Worm (Caenorhabditis elegans) whole organism, late embryonic: Measurements from ENCODE around the gene fust-1.

Source experiments
- C08G9.2 ChIP-seq: sonication (generic microtip); optimal IDR thresholded peaks from 2 replicates; lab custom pipeline; 2016; ENCODE audit warnings: mild to moderate bottlenecking, missing genetic modification characterization, moderate library complexity, missing compliant biosample characterization
- C38D4.7 ChIP-seq: fragments of 200-800 bp; sonication (Bioruptor generic); optimal IDR thresholded peaks from 2 replicates; lab custom pipeline; 2018; ENCODE audit warnings: mild to moderate bottlenecking, missing genetic modification characterization, moderate library complexity, missing compliant biosample characterization
- F13H6.1 ChIP-seq: sonication (generic microtip); optimal IDR thresholded peaks from 2 replicates; lab custom pipeline; 2016; ENCODE audit warnings: missing genetic modification characterization, missing compliant biosample characterization
- T23F11.4 ChIP-seq: fragments of 200-800 bp; sonication (Bioruptor generic); optimal IDR thresholded peaks from 2 replicates; lab custom pipeline; 2018; ENCODE audit warnings: mild to moderate bottlenecking, missing genetic modification characterization, missing compliant biosample characterization
- Y22D7AL.16 ChIP-seq: sonication (generic microtip); optimal IDR thresholded peaks from 2 replicates; lab custom pipeline; 2016; ENCODE audit warnings: missing genetic modification characterization, missing compliant biosample characterization
- ahr-1 ChIP-seq: sonication (generic microtip); optimal IDR thresholded peaks from 2 replicates; lab custom pipeline; 2016; ENCODE audit warnings: missing genetic modification characterization, missing compliant biosample characterization
- ama-1 ChIP-seq: fragments of 150-350 bp; optimal IDR thresholded peaks from 2 replicates; lab custom pipeline; 2014
- ceh-14 ChIP-seq: sonication (generic microtip); optimal IDR thresholded peaks from 2 replicates; lab custom pipeline; 2016; ENCODE audit warnings: missing genotype, missing genetic modification characterization, missing compliant biosample characterization
- ceh-18 ChIP-seq: sonication (generic microtip); optimal IDR thresholded peaks from 2 replicates; lab custom pipeline; 2016; ENCODE audit warnings: missing genetic modification characterization, missing compliant biosample characterization
- ceh-19 ChIP-seq: fragments of 200-800 bp; sonication (Bioruptor generic); optimal IDR thresholded peaks from 2 replicates; lab custom pipeline; 2018; ENCODE audit warnings: mild to moderate bottlenecking, missing genetic modification characterization, missing compliant biosample characterization
- ceh-22 ChIP-seq: sonication (generic microtip); optimal IDR thresholded peaks from 2 replicates; lab custom pipeline; 2017; ENCODE audit warnings: missing biosample characterization, missing genetic modification characterization
- ceh-24 ChIP-seq: sonication (generic microtip); optimal IDR thresholded peaks from 2 replicates; lab custom pipeline; 2016; ENCODE audit warnings: mild to moderate bottlenecking, missing genetic modification characterization, missing compliant biosample characterization
- ceh-31 ChIP-seq: sonication (generic microtip); optimal IDR thresholded peaks from 2 replicates; lab custom pipeline; 2016; ENCODE audit warnings: missing genetic modification characterization, missing compliant biosample characterization
- ceh-45 ChIP-seq: fragments of 200-800 bp; sonication (Bioruptor generic); IDR thresholded peaks from 2 replicates; pipeline ENCODE4 v1.3.6; 2022; ENCODE audit warnings: missing genetic modification reagents, missing genetic modification characterization, missing compliant biosample characterization
- ceh-6 ChIP-seq: fragments of 200-800 bp; sonication (Bioruptor generic); optimal IDR thresholded peaks from 2 replicates; lab custom pipeline; 2018; ENCODE audit warnings: mild to moderate bottlenecking, missing genetic modification characterization, missing compliant biosample characterization
- dmd-4 ChIP-seq: sonication (generic microtip); optimal IDR thresholded peaks from 2 replicates; lab custom pipeline; 2016; ENCODE audit warnings: borderline replicate concordance, missing genetic modification characterization, missing compliant biosample characterization
- dve-1 ChIP-seq: sonication (generic microtip); optimal IDR thresholded peaks from 2 replicates; lab custom pipeline; 2017; ENCODE audit warnings: antibody characterized with exemption, mild to moderate bottlenecking, missing genetic modification characterization, missing compliant biosample characterization
- elt-2 ChIP-seq: sonication (generic microtip); optimal IDR thresholded peaks from 2 replicates; lab custom pipeline; 2016; ENCODE audit warnings: missing genetic modification reagents, missing genetic modification characterization, missing compliant biosample characterization
- elt-4 ChIP-seq: sonication (generic microtip); optimal IDR thresholded peaks from 2 replicates; lab custom pipeline; 2016; ENCODE audit warnings: missing genetic modification characterization, missing compliant biosample characterization
- ets-4 ChIP-seq: sonication (generic microtip); optimal IDR thresholded peaks from 2 replicates; lab custom pipeline; 2016; ENCODE audit warnings: missing genetic modification characterization, missing compliant biosample characterization
- fax-1 ChIP-seq: sonication (generic microtip); optimal IDR thresholded peaks from 2 replicates; lab custom pipeline; 2016; ENCODE audit warnings: missing genotype, missing genetic modification characterization, missing compliant biosample characterization
- fkh-10 ChIP-seq: fragments of 150-350 bp; optimal IDR thresholded peaks from 2 replicates; lab custom pipeline; 2014; ENCODE audit warnings: missing biosample characterization, missing genetic modification reagents, missing genetic modification characterization
- fkh-6 ChIP-seq: sonication (generic microtip); optimal IDR thresholded peaks from 2 replicates; lab custom pipeline; 2016; ENCODE audit warnings: missing genetic modification characterization, missing compliant biosample characterization
- gmeb-2 ChIP-seq: sonication (generic microtip); optimal IDR thresholded peaks from 2 replicates; lab custom pipeline; 2016; ENCODE audit warnings: missing genetic modification characterization, inconsistent platforms, missing compliant biosample characterization
- hlh-13 ChIP-seq: fragments of 200-800 bp; sonication (Bioruptor generic); optimal IDR thresholded peaks from 2 replicates; lab custom pipeline; 2018; ENCODE audit warnings: mild to moderate bottlenecking, missing genetic modification characterization, missing compliant biosample characterization
- hlh-30 ChIP-seq: sonication (generic microtip); optimal IDR thresholded peaks from 2 replicates; lab custom pipeline; 2017; ENCODE audit warnings: antibody characterized with exemption, missing genetic modification characterization, missing compliant biosample characterization; ENCODE audit not compliant: insufficient read depth
- hlh-6 ChIP-seq: sonication (generic microtip); optimal IDR thresholded peaks from 2 replicates; lab custom pipeline; 2016; ENCODE audit warnings: missing genotype, missing genetic modification characterization, missing compliant biosample characterization
- hlh-8 ChIP-seq: sonication (generic microtip); optimal IDR thresholded peaks from 2 replicates; lab custom pipeline; 2016; ENCODE audit warnings: missing genotype, missing genetic modification characterization, missing compliant biosample characterization
- lim-6 ChIP-seq: sonication (generic microtip); optimal IDR thresholded peaks from 2 replicates; lab custom pipeline; 2016; ENCODE audit warnings: missing genetic modification characterization, missing compliant biosample characterization
- lin-11 ChIP-seq: fragments of 200-800 bp; sonication (Bioruptor generic); optimal IDR thresholded peaks from 2 replicates; lab custom pipeline; 2018; ENCODE audit warnings: mild to moderate bottlenecking, missing genetic modification characterization, missing compliant biosample characterization
- mec-3 ChIP-seq: sonication (generic microtip); optimal IDR thresholded peaks from 2 replicates; lab custom pipeline; 2016; ENCODE audit warnings: borderline replicate concordance, missing genetic modification characterization, missing compliant biosample characterization
- nhr-232 ChIP-seq: sonication (generic microtip); optimal IDR thresholded peaks from 2 replicates; lab custom pipeline; 2016; ENCODE audit warnings: missing genetic modification characterization, missing compliant biosample characterization
- npax-4 ChIP-seq: sonication (generic microtip); optimal IDR thresholded peaks from 2 replicates; lab custom pipeline; 2016; ENCODE audit warnings: missing genetic modification characterization, missing compliant biosample characterization
- pag-3 ChIP-seq: sonication (generic microtip); optimal IDR thresholded peaks from 2 replicates; lab custom pipeline; 2016; ENCODE audit warnings: missing compliant biosample characterization, missing genetic modification characterization, borderline replicate concordance
- pha-2 ChIP-seq: sonication (generic microtip); optimal IDR thresholded peaks from 2 replicates; lab custom pipeline; 2017; ENCODE audit warnings: mild to moderate bottlenecking, missing genetic modification characterization, missing compliant biosample characterization
- pha-4 ChIP-seq: fragments of 150-350 bp; optimal IDR thresholded peaks from 2 replicates; lab custom pipeline; 2018; ENCODE audit warnings: missing biosample characterization, missing genetic modification reagents, missing genetic modification characterization
- pqm-1 ChIP-seq: sonication (generic microtip); optimal IDR thresholded peaks from 2 replicates; lab custom pipeline; 2016; ENCODE audit warnings: missing genetic modification characterization, missing compliant biosample characterization
- pros-1 ChIP-seq: fragments of 150-350 bp; optimal IDR thresholded peaks from 2 replicates; lab custom pipeline; 2014; ENCODE audit warnings: missing biosample characterization, missing genetic modification reagents, missing genetic modification characterization
- ref-2 ChIP-seq: sonication (generic microtip); optimal IDR thresholded peaks from 2 replicates; lab custom pipeline; 2016; ENCODE audit warnings: missing genetic modification characterization, missing compliant biosample characterization
- rnt-1 ChIP-seq: sonication (generic microtip); optimal IDR thresholded peaks from 2 replicates; lab custom pipeline; 2016; ENCODE audit warnings: missing genetic modification characterization, missing compliant biosample characterization
- sdc-2 ChIP-seq: sonication (generic microtip); optimal IDR thresholded peaks from 2 replicates; lab custom pipeline; 2016; ENCODE audit warnings: missing genotype, missing genetic modification characterization, missing compliant biosample characterization
- sox-2 ChIP-seq: fragments of 200-800 bp; sonication (Bioruptor generic); IDR thresholded peaks from 2 replicates; pipeline ENCODE4 v1.3.6; 2022; ENCODE audit warnings: missing genetic modification reagents, missing genetic modification characterization, missing compliant biosample characterization
- syd-9 ChIP-seq: sonication (generic microtip); optimal IDR thresholded peaks from 2 replicates; lab custom pipeline; 2016; ENCODE audit warnings: mild to moderate bottlenecking, missing genetic modification characterization, moderate library complexity, missing compliant biosample characterization
- tbx-2 ChIP-seq: sonication (generic microtip); optimal IDR thresholded peaks from 2 replicates; lab custom pipeline; 2016; ENCODE audit warnings: missing genetic modification characterization, missing compliant biosample characterization
- tbx-7 ChIP-seq: sonication (generic microtip); optimal IDR thresholded peaks from 2 replicates; lab custom pipeline; 2016; ENCODE audit warnings: missing genotype, missing genetic modification characterization, missing compliant biosample characterization
- ttx-3 ChIP-seq: sonication (generic microtip); optimal IDR thresholded peaks from 2 replicates; lab custom pipeline; 2016; ENCODE audit warnings: missing genetic modification reagents, missing genetic modification characterization, missing compliant biosample characterization
- unc-3 ChIP-seq, 2 experiments: fragments of 200-800 bp in 1 of 2; sonication (Bioruptor generic) in 1 of 2; sonication (generic microtip) in 1 of 2; conservative IDR thresholded peaks in 1 of 2; optimal IDR thresholded peaks in 1 of 2; 2 replicates each; pipeline versions ENCODE4 v1.3.6 to Lab custom; 2016 to 2022; ENCODE audit warnings: missing compliant biosample characterization in 2 of 2, missing genetic modification characterization in 2 of 2, missing genetic modification reagents in 1 of 2
- unc-42 ChIP-seq: sonication (generic microtip); optimal IDR thresholded peaks from 2 replicates; lab custom pipeline; 2016; ENCODE audit warnings: missing genotype, missing genetic modification characterization, missing compliant biosample characterization
- unc-55 ChIP-seq: sonication (generic microtip); optimal IDR thresholded peaks from 2 replicates; lab custom pipeline; 2017; ENCODE audit warnings: missing biosample characterization, missing genetic modification reagents, missing genetic modification characterization
- unc-86 ChIP-seq: sonication (generic microtip); optimal IDR thresholded peaks from 2 replicates; lab custom pipeline; 2016; ENCODE audit warnings: missing genetic modification characterization, missing compliant biosample characterization
- zip-5 ChIP-seq: sonication (generic microtip); optimal IDR thresholded peaks from 2 replicates; lab custom pipeline; 2016; ENCODE audit warnings: missing genetic modification characterization, missing compliant biosample characterization
- ztf-16 ChIP-seq: sonication (generic microtip); optimal IDR thresholded peaks from 2 replicates; lab custom pipeline; 2017; ENCODE audit warnings: missing genetic modification characterization, missing compliant biosample characterization

Gene fust-1

ce11 chrII:7200051-7200599 lies 47.7 kb downstream of the fust-1 start, which contains the start of gene pcrg-1:
Gene pcrg-1, plus strand, starts transcription at chrII:7200549.
- TF ChIP-seq hlh-8 (tag; lab: Kevin White, UChicago) (peak; percentile 44), dve-1 (tag; lab: Kevin White, UChicago) (peak; percentile 88), pros-1 (tag; lab: Kevin White, UChicago) (no peak), ama-1 (lab: Kevin White, UChicago) (no peak), unc-86 (tag; lab: Kevin White, UChicago) (peak; percentile 75), C38D4.7 (GFP tag; lab: Kevin White, UChicago) (peak; percentile 87), rnt-1 (peak; percentile 87), sdc-2 (tag; lab: Kevin White, UChicago) (peak; percentile 69), ceh-31 (tag; lab: Kevin White, UChicago) (peak; percentile 71), fkh-10 (GFP tag; lab: Kevin White, UChicago) (no peak), syd-9 (tag; lab: Kevin White, UChicago) (peak; percentile 74), gmeb-2 (tag; lab: Kevin White, UChicago) (peak; percentile 78), lim-6 (tag; lab: Kevin White, UChicago) (peak; percentile 90), ceh-22 (tag; lab: Kevin White, UChicago) (no peak), elt-4 (tag; lab: Kevin White, UChicago) (no peak), tbx-2 (tag; lab: Kevin White, UChicago) (peak; percentile 85), ref-2 (tag; lab: Kevin White, UChicago) (peak; percentile 77), ceh-24 (tag; lab: Kevin White, UChicago) (peak; percentile 74), fax-1 (tag; lab: Kevin White, UChicago) (peak; percentile 75), hlh-30 (tag; lab: Kevin White, UChicago) (peak; percentile 73), unc-3 (GFP tag; conservative IDR thresholded peaks at IDR 0.05; lab: Robert Waterston, UW) (peak; percentile 90), unc-3 (tag; optimal IDR thresholded peaks at IDR 0.05; lab: Kevin White, UChicago) (peak; percentile 66), F13H6.1 (peak; percentile 89), pha-2 (tag; lab: Kevin White, UChicago) (peak; percentile 78), npax-4 (tag; lab: Kevin White, UChicago) (peak; percentile 84), elt-2 (tag; lab: Kevin White, UChicago) (peak; percentile 90), nhr-232 (tag; lab: Kevin White, UChicago) (peak; percentile 73), T23F11.4 (GFP tag; lab: Kevin White, UChicago) (peak; percentile 88), ceh-45 (peak; percentile 84), ttx-3 (tag; lab: Kevin White, UChicago) (peak; percentile 77), sox-2 (GFP tag; lab: Robert Waterston, UW) (peak; percentile 87), ceh-18 (tag; lab: Kevin White, UChicago) (peak; percentile 76), hlh-13 (GFP tag; lab: Kevin White, UChicago) (peak; percentile 92), dmd-4 (tag; lab: Kevin White, UChicago) (peak; percentile 79), ahr-1 (tag; lab: Kevin White, UChicago) (peak; percentile 83), ceh-14 (tag; lab: Kevin White, UChicago) (peak; percentile 91), pag-3 (tag; lab: Kevin White, UChicago) (peak; percentile 8), unc-42 (tag; lab: Kevin White, UChicago) (peak; percentile 35), ets-4 (tag; lab: Kevin White, UChicago) (peak; percentile 52), C08G9.2 (peak; percentile 76), ceh-19 (GFP tag; lab: Kevin White, UChicago) (peak; percentile 90), tbx-7 (peak; percentile 71), zip-5 (tag; lab: Kevin White, UChicago) (peak; percentile 45), ztf-16 (tag; lab: Kevin White, UChicago) (peak; percentile 89), fkh-6 (tag; lab: Kevin White, UChicago) (peak; percentile 86), mec-3 (tag; lab: Kevin White, UChicago) (peak; percentile 39), ceh-6 (peak; percentile 86), hlh-6 (tag; lab: Kevin White, UChicago) (peak; percentile 91), pqm-1 (tag; lab: Kevin White, UChicago) (peak; percentile 61), lin-11 (peak; percentile 77), pha-4 (tag; lab: Kevin White, UChicago) (no peak), Y22D7AL.16 (tag; lab: Kevin White, UChicago) (peak; percentile 84), unc-55 (GFP tag; lab: Kevin White, UChicago) (no peak)
